Fruit fly (Drosophila melanogaster) whole organism, embryonic: ENCODE measurements around the gene CG7695.

Source experiments
- Abd-B ChIP-seq: fragments of 200-800 bp; sonication (Bioruptor generic); optimal IDR thresholded peaks from 2 replicates; lab custom pipeline; 2018; ENCODE audit warnings: missing biosample characterization, mild to moderate bottlenecking, missing genetic modification characterization, moderate library complexity
- Ada2b ChIP-seq: fragments of 200-800 bp; sonication (Bioruptor generic); IDR thresholded peaks from 2 replicates; pipeline ENCODE4 v1.3.6; 2022; ENCODE audit warnings: missing biosample characterization, missing genetic modification characterization
- CG1024 ChIP-seq: fragments of 200-800 bp; sonication (Bioruptor generic); IDR thresholded peaks from 2 replicates; pipeline ENCODE4 v1.3.6; 2022; ENCODE audit warnings: missing biosample characterization, missing genetic modification characterization
- CG10565 ChIP-seq: fragments of 200-800 bp; sonication (Bioruptor generic); optimal IDR thresholded peaks from 3 replicates; lab custom pipeline; 2016; ENCODE audit warnings: missing biosample characterization, mild to moderate bottlenecking, missing genetic modification characterization
- CG1233 ChIP-seq: fragments of 200-800 bp; sonication (Bioruptor generic); optimal IDR thresholded peaks from 4 replicates; lab custom pipeline; 2018; ENCODE audit warnings: missing biosample characterization, mild to moderate bottlenecking, missing genetic modification characterization
- CG12659 ChIP-seq: fragments of 200-800 bp; sonication (Bioruptor generic); optimal IDR thresholded peaks from 3 replicates; lab custom pipeline; 2017; ENCODE audit warnings: mild to moderate bottlenecking, missing biosample characterization, missing genetic modification reagents, missing genetic modification characterization
- CG12942 ChIP-seq: fragments of 200-800 bp; sonication (Bioruptor generic); optimal IDR thresholded peaks from 3 replicates; lab custom pipeline; 2016; ENCODE audit warnings: missing biosample characterization, missing genetic modification characterization
- CG17829 ChIP-seq: fragments of 200-800 bp; optimal IDR thresholded peaks from 2 replicates; lab custom pipeline; 2019; ENCODE audit warnings: missing biosample characterization, mild to moderate bottlenecking, missing genetic modification characterization, moderate library complexity
- CG17912 ChIP-seq: fragments of 200-800 bp; sonication (Bioruptor generic); optimal IDR thresholded peaks from 2 replicates; lab custom pipeline; 2018; ENCODE audit warnings: missing biosample characterization, mild to moderate bottlenecking, missing genetic modification characterization
- CG18476 ChIP-seq: fragments of 200-800 bp; sonication (Bioruptor generic); optimal IDR thresholded peaks from 2 replicates; lab custom pipeline; 2016; ENCODE audit warnings: missing biosample characterization, mild to moderate bottlenecking, missing genetic modification characterization
- CG18764 ChIP-seq: fragments of 200-800 bp; sonication (Bioruptor generic); optimal IDR thresholded peaks from 3 replicates; lab custom pipeline; 2016; ENCODE audit warnings: missing biosample characterization, missing genetic modification characterization
- CG2875 ChIP-seq: fragments of 200-800 bp; sonication (Bioruptor generic); optimal IDR thresholded peaks from 2 replicates; lab custom pipeline; 2017; ENCODE audit warnings: missing biosample characterization, mild to moderate bottlenecking, missing genetic modification characterization, missing genetic modification reagents
- CG3726 ChIP-seq: fragments of 200-800 bp; sonication (Bioruptor generic); IDR thresholded peaks from 3 replicates; pipeline ENCODE4, ENCODE4 v1.3.6; 2022; ENCODE audit warnings: missing biosample characterization, missing genetic modification characterization
- CG4404 ChIP-seq: fragments of 200-800 bp; sonication (Bioruptor generic); IDR thresholded peaks from 2 replicates; pipeline ENCODE4 v1.3.6; 2022; ENCODE audit warnings: missing biosample characterization, missing genetic modification characterization
- CG6175 ChIP-seq: fragments of 200-800 bp; sonication (Bioruptor generic); IDR thresholded peaks from 3 replicates; pipeline ENCODE4 v1.3.6; 2022; ENCODE audit warnings: missing biosample characterization, missing genetic modification characterization
- CG6813 ChIP-seq: fragments of 200-800 bp; sonication (Bioruptor generic); optimal IDR thresholded peaks from 2 replicates; lab custom pipeline; 2017; ENCODE audit warnings: missing biosample characterization, missing genetic modification characterization, mild to moderate bottlenecking, moderate library complexity, missing genetic modification reagents
- CG8290 ChIP-seq, 3 experiments: fragments of 200-800 bp; sonication (Bioruptor generic); optimal IDR thresholded peaks; 2 replicates each; lab custom pipeline; 2016 to 2019; ENCODE audit warnings: missing biosample characterization in 3 of 3, missing genetic modification characterization in 3 of 3, mild to moderate bottlenecking in 2 of 3, moderate library complexity in 1 of 3
- CoRest ChIP-seq: fragments of 200-800 bp; sonication (Bioruptor generic); optimal IDR thresholded peaks from 3 replicates; lab custom pipeline; 2018; ENCODE audit warnings: missing biosample characterization, mild to moderate bottlenecking, missing genetic modification characterization, moderate library complexity
- D19A ChIP-seq: fragments of 200-800 bp; optimal IDR thresholded peaks from 3 replicates; lab custom pipeline; 2019; ENCODE audit warnings: missing biosample characterization, mild to moderate bottlenecking, missing genetic modification characterization, moderate library complexity
- E2f2 ChIP-seq: fragments of 200-800 bp; sonication (Bioruptor generic); IDR thresholded peaks from 2 replicates; pipeline ENCODE4 v1.3.6; 2022; ENCODE audit warnings: missing biosample characterization, missing genetic modification characterization
- ERR ChIP-seq: fragments of 200-800 bp; sonication (Bioruptor generic); optimal IDR thresholded peaks from 2 replicates; lab custom pipeline; 2016; ENCODE audit warnings: missing biosample characterization, missing genetic modification characterization
- Ets65A ChIP-seq: fragments of 200-800 bp; sonication (Bioruptor generic); peaks from one replicate; lab custom pipeline; 2016; ENCODE audit warnings: missing biosample characterization, missing genetic modification characterization
- H15 ChIP-seq: fragments of 200-800 bp; sonication (Bioruptor generic); IDR thresholded peaks from 3 replicates; pipeline ENCODE4 v1.3.6; 2022; ENCODE audit warnings: missing biosample characterization, missing genetic modification characterization
- Hmx ChIP-seq: fragments of 200-800 bp; sonication (Bioruptor generic); optimal IDR thresholded peaks from 2 replicates; lab custom pipeline; 2016; ENCODE audit warnings: missing biosample characterization, missing genetic modification characterization
- Med ChIP-seq: fragments of 200-800 bp; sonication (Bioruptor generic); peaks from one replicate; lab custom pipeline; 2016; ENCODE audit warnings: missing biosample characterization, missing genetic modification characterization, mild to moderate bottlenecking, inconsistent platforms, moderate library complexity
- Myb ChIP-seq: fragments of 200-800 bp; sonication (Bioruptor generic); optimal IDR thresholded peaks from 2 replicates; lab custom pipeline; 2016; ENCODE audit warnings: missing biosample characterization, missing genetic modification characterization
- NC2α ChIP-seq: fragments of 200-800 bp; sonication (Bioruptor generic); optimal IDR thresholded peaks from 2 replicates; lab custom pipeline; 2016; ENCODE audit warnings: missing biosample characterization, missing genetic modification characterization
- PHDP ChIP-seq: fragments of 200-800 bp; sonication (Bioruptor generic); optimal IDR thresholded peaks from 3 replicates; lab custom pipeline; 2018; ENCODE audit warnings: missing biosample characterization, mild to moderate bottlenecking, missing genetic modification characterization, moderate library complexity
- Sin3A ChIP-seq: fragments of >200 bp; optimal IDR thresholded peaks from 2 replicates; lab custom pipeline; 2018
- Six4 ChIP-seq: fragments of 200-800 bp; sonication (Bioruptor generic); optimal IDR thresholded peaks from 2 replicates; lab custom pipeline; 2016; ENCODE audit warnings: missing biosample characterization, missing genetic modification characterization
- Stat92E ChIP-seq, 3 experiments: fragments of >200 bp in 2 of 3; fragments of 200-800 bp in 1 of 3; sonication (Bioruptor generic) in 1 of 3; optimal IDR thresholded peaks; 2 replicates each; lab custom pipeline; 2017 to 2019; ENCODE audit warnings: missing biosample characterization in 3 of 3, missing genetic modification characterization in 3 of 3, mild to moderate bottlenecking in 1 of 3, moderate library complexity in 1 of 3
- ap ChIP-seq: fragments of 200-800 bp; sonication (Bioruptor generic); IDR thresholded peaks from 2 replicates; pipeline ENCODE4 v1.3.6; 2022; ENCODE audit warnings: missing biosample characterization, missing genetic modification characterization
- chif ChIP-seq, 2 experiments: fragments of 200-800 bp; sonication (Bioruptor generic); optimal IDR thresholded peaks; 3 replicates each; lab custom pipeline; 2016; ENCODE audit warnings: missing biosample characterization in 2 of 2, missing genetic modification characterization in 2 of 2
- croc ChIP-seq: fragments of 200-800 bp; sonication (Bioruptor generic); conservative IDR thresholded peaks from 3 replicates; pipeline ENCODE4 v1.3.6; 2022; ENCODE audit warnings: missing biosample characterization, missing genetic modification characterization
- danr ChIP-seq: fragments of 200-800 bp; sonication (Bioruptor generic); IDR thresholded peaks from 2 replicates; pipeline ENCODE4 v1.3.6; 2022; ENCODE audit warnings: missing biosample characterization, missing genetic modification characterization
- fd96Cb ChIP-seq: fragments of 200-800 bp; sonication (Bioruptor generic); optimal IDR thresholded peaks from 2 replicates; lab custom pipeline; 2018; ENCODE audit warnings: missing biosample characterization, mild to moderate bottlenecking, missing genetic modification characterization, moderate library complexity
- fu2 ChIP-seq: fragments of 200-800 bp; sonication (Bioruptor generic); optimal IDR thresholded peaks from 2 replicates; lab custom pipeline; 2016; ENCODE audit warnings: missing biosample characterization, missing genetic modification characterization
- hbn ChIP-seq: fragments of 200-800 bp; sonication (Bioruptor generic); IDR thresholded peaks from 2 replicates; pipeline ENCODE4 v1.3.6; 2022; ENCODE audit warnings: missing biosample characterization, missing genetic modification characterization; ENCODE audit not compliant: partially characterized antibody
- inv ChIP-seq: fragments of 200-800 bp; sonication (Bioruptor generic); IDR thresholded peaks from 2 replicates; pipeline ENCODE4 v1.3.6; 2022; ENCODE audit warnings: missing biosample characterization, missing genetic modification characterization; ENCODE audit not compliant: partially characterized antibody
- jigr1 ChIP-seq: fragments of 200-800 bp; sonication (Bioruptor generic); IDR thresholded peaks from 3 replicates; pipeline ENCODE4 v1.3.6; 2022; ENCODE audit warnings: missing biosample characterization, missing genetic modification characterization
- lilli ChIP-seq: fragments of 200-800 bp; sonication (Bioruptor generic); optimal IDR thresholded peaks from 3 replicates; lab custom pipeline; 2016; ENCODE audit warnings: missing biosample characterization, missing genetic modification characterization
- nerfin-1 ChIP-seq: fragments of 200-800 bp; sonication (Bioruptor generic); optimal IDR thresholded peaks from 3 replicates; lab custom pipeline; 2019; ENCODE audit warnings: missing biosample characterization, mild to moderate bottlenecking, missing genetic modification characterization, moderate library complexity
- peb ChIP-seq: fragments of 200-800 bp; sonication (Bioruptor generic); IDR thresholded peaks from 2 replicates; pipeline ENCODE4 v1.3.6; 2022; ENCODE audit warnings: missing biosample characterization, missing genetic modification characterization
- pnt ChIP-seq: fragments of 200-800 bp; sonication (Bioruptor generic); optimal IDR thresholded peaks from 3 replicates; lab custom pipeline; 2016; ENCODE audit warnings: missing biosample characterization, missing genetic modification characterization
- psq ChIP-seq: fragments of 200-800 bp; sonication (Bioruptor generic); optimal IDR thresholded peaks from 2 replicates; lab custom pipeline; 2017; ENCODE audit warnings: missing biosample characterization, missing genetic modification characterization
- pzg ChIP-seq: fragments of 200-800 bp; sonication (Bioruptor generic); optimal IDR thresholded peaks from 3 replicates; lab custom pipeline; 2018; ENCODE audit warnings: missing biosample characterization, mild to moderate bottlenecking, missing genetic modification characterization, moderate library complexity
- rib ChIP-seq: fragments of 200-800 bp; sonication (Bioruptor generic); IDR thresholded peaks from 2 replicates; pipeline ENCODE4 v1.3.6; 2022; ENCODE audit warnings: missing biosample characterization, missing genetic modification characterization
- sima ChIP-seq: fragments of 200-800 bp; sonication (Bioruptor generic); optimal IDR thresholded peaks from 2 replicates; lab custom pipeline; 2016; ENCODE audit warnings: missing biosample characterization, missing genetic modification characterization
- trh ChIP-seq: fragments of 200-800 bp; sonication (Bioruptor generic); optimal IDR thresholded peaks from 2 replicates; lab custom pipeline; 2016; ENCODE audit warnings: missing biosample characterization, missing genetic modification characterization
- usp ChIP-seq: fragments of >200 bp; optimal IDR thresholded peaks from 2 replicates; lab custom pipeline; 2017; ENCODE audit warnings: missing biosample characterization, missing genetic modification characterization

Gene CG7695

dm6 chr3R:18583881-18584545 lies 33.3 kb downstream of the CG7695 start (continued):
- peak; percentile 93 for TF ChIP-seq CG8290 (GFP tag; optimal IDR thresholded peaks at IDR 0.05; lab: Kevin White, UChicago)
- TF ChIP-seq CG8290 (tag; optimal IDR thresholded peaks at IDR 0.05; lab: Kevin White, UChicago), result peak; percentile 91 to 92
- peak; percentile 82 for TF ChIP-seq CG4404 (GFP tag; lab: Robert Waterston, UW)
- TF ChIP-seq trh (GFP tag; lab: Kevin White, UChicago), result peak; percentile 94
- TF ChIP-seq CG18764, result peak; percentile 94
- TF ChIP-seq Ets65A (GFP tag; lab: Kevin White, UChicago), result peak; percentile 100
- peak; percentile 97 for TF ChIP-seq CG1233 (GFP tag; lab: Kevin White, UChicago)
- peak; percentile 84 for TF ChIP-seq E2f2
- TF ChIP-seq D19A, result peak; percentile 100
- TF ChIP-seq CG2875 (GFP tag; lab: Kevin White, UChicago), result peak; percentile 98
- peak; percentile 94 for TF ChIP-seq ERR (GFP tag; lab: Kevin White, UChicago)
- peak; percentile 93 for TF ChIP-seq CG6813 (GFP tag; lab: Kevin White, UChicago)
- peak; percentile 87 for TF ChIP-seq ap (GFP tag; lab: Robert Waterston, UW)
- peak; percentile 98 for TF ChIP-seq CG12659 (GFP tag; lab: Kevin White, UChicago)
- peak; percentile 95 for TF ChIP-seq H15 (GFP tag; lab: Robert Waterston, UW)
- TF ChIP-seq hbn (GFP tag; lab: Robert Waterston, UW), result 0 out of 2 replicates have a peak, but pooled peaks have one; percentile 24
- TF ChIP-seq CG17829 (tag; lab: Kevin White, UChicago), result peak; percentile 98
- peak; percentile 94 for TF ChIP-seq jigr1 (GFP tag; lab: Robert Waterston, UW)
- TF ChIP-seq CG6175 (GFP tag; lab: Robert Waterston, UW), result peak; percentile 94
- TF ChIP-seq chif (GFP tag; optimal IDR thresholded peaks at IDR 0.05; lab: Kevin White, UChicago), result peak; percentile 96 to 98
- peak; percentile 95 for TF ChIP-seq croc
- peak; percentile 73 for TF ChIP-seq CG10565
- peak; percentile 91 for TF ChIP-seq CG17912 (GFP tag; lab: Kevin White, UChicago)
- peak; percentile 95 for TF ChIP-seq Six4 (GFP tag; lab: Kevin White, UChicago)
- peak; percentile 95 for TF ChIP-seq CG3726
- peak; percentile 93 for TF ChIP-seq rib
- peak; percentile 95 for TF ChIP-seq psq (GFP tag; lab: Kevin White, UChicago)
- TF ChIP-seq Myb (GFP tag; lab: Kevin White, UChicago), result peak; percentile 87
- TF ChIP-seq pzg, result peak; percentile 16
- TF ChIP-seq peb (GFP tag; lab: Robert Waterston, UW), result peak; percentile 89
- TF ChIP-seq Stat92E (GFP tag; optimal IDR thresholded peaks at IDR 0.05; lab: Kevin White, UChicago), result peak in 1 of 3 experiments; percentile 94
- peak; percentile 88 for TF ChIP-seq CG1024 (GFP tag; lab: Robert Waterston, UW)
- TF ChIP-seq Hmx (GFP tag; lab: Kevin White, UChicago), result peak; percentile 85
- TF ChIP-seq nerfin-1 (tag; lab: Kevin White, UChicago), result peak; percentile 94
- peak; percentile 97 for TF ChIP-seq fd96Cb (tag; lab: Kevin White, UChicago)
- TF ChIP-seq fu2 (GFP tag; lab: Kevin White, UChicago), result peak; percentile 92
- TF ChIP-seq CoRest (tag; lab: Kevin White, UChicago), result peak; percentile 99
- peak; percentile 97 for TF ChIP-seq PHDP (tag; lab: Kevin White, UChicago)
- peak; percentile 97 for TF ChIP-seq CG12942 (GFP tag; lab: Kevin White, UChicago)
- peak; percentile 96 for TF ChIP-seq NC2α (GFP tag; lab: Kevin White, UChicago)
- peak; percentile 88 for TF ChIP-seq danr (GFP tag; lab: Robert Waterston, UW)
- TF ChIP-seq lilli, result peak; percentile 98
- no peak for TF ChIP-seq Sin3A
- peak; percentile 85 for TF ChIP-seq Ada2b (GFP tag; lab: Robert Waterston, UW)
- TF ChIP-seq Med (GFP tag; lab: Kevin White, UChicago), result peak; percentile 99
- TF ChIP-seq sima, result peak; percentile 83
- peak; percentile 96 for TF ChIP-seq CG18476 (GFP tag; lab: Kevin White, UChicago)
- TF ChIP-seq inv (GFP tag; lab: Robert Waterston, UW), result no peak
- peak; percentile 94 for TF ChIP-seq pnt (GFP tag; lab: Kevin White, UChicago)
- TF ChIP-seq Abd-B (GFP tag; lab: Kevin White, UChicago), result peak; percentile 97
- TF ChIP-seq usp (GFP tag; lab: Kevin White, UChicago), result no peak
